Fruit fly (Drosophila melanogaster) whole organism, embryonic: ENCODE data around the gene ocn.

Source experiments
- CG13775 ChIP-seq: fragments of 200-800 bp; sonication (Bioruptor generic); optimal IDR thresholded peaks from 3 replicates; lab custom pipeline; 2017; ENCODE audit warnings: missing biosample characterization, mild to moderate bottlenecking, missing genetic modification characterization
- CG6689 ChIP-seq: fragments of 200-800 bp; sonication (Bioruptor generic); IDR thresholded peaks from 2 replicates; pipeline ENCODE4 v1.3.6; 2022; ENCODE audit warnings: missing biosample characterization, missing genetic modification characterization
- pb ChIP-seq: fragments of 200-800 bp; sonication (Bioruptor generic); optimal IDR thresholded peaks from 3 replicates; lab custom pipeline; 2016; ENCODE audit warnings: missing biosample characterization, missing genetic modification characterization
- psq ChIP-seq: fragments of 200-800 bp; sonication (Bioruptor generic); optimal IDR thresholded peaks from 2 replicates; lab custom pipeline; 2017; ENCODE audit warnings: missing biosample characterization, missing genetic modification characterization

dm6 chr3R:30021009-30021408 is 16.5 kb downstream of the ocn start:
- TF ChIP-seq CG6689 (GFP tag; lab: Robert Waterston, UW), result peak; percentile 44; the same call in 1 of the 2 replicates
- TF ChIP-seq psq (GFP tag; lab: Kevin White, UChicago), result no peak
- no peak for TF ChIP-seq CG13775
- no peak for TF ChIP-seq pb (GFP tag; lab: Kevin White, UChicago)
